Worm (Caenorhabditis elegans) whole organism, L4/young adult: ENCODE measurements around the gene K11D12.13.

ENCODE experiments used
- W03F9.2 ChIP-seq: fragments of 150-350 bp; optimal IDR thresholded peaks from 2 replicates; lab custom pipeline; 2014; ENCODE audit warnings: missing biosample characterization, missing genetic modification characterization
- dao-5 ChIP-seq: sonication (generic microtip); optimal IDR thresholded peaks from 2 replicates; lab custom pipeline; 2016; ENCODE audit warnings: missing genotype, missing genetic modification characterization, moderate library complexity, missing compliant biosample characterization
- him-1 ChIP-seq: sonication (generic microtip); optimal IDR thresholded peaks from 2 replicates; lab custom pipeline; 2016; ENCODE audit warnings: missing genotype, missing genetic modification reagents, missing genetic modification characterization, missing compliant biosample characterization

Gene K11D12.13

ce11 chrV:5064761-5065421 lies 31.7 kb downstream of the K11D12.13 start, which contains the start of gene mlk-1:
Gene mlk-1, minus strand, starts transcription at chrV:5064811.
- TF ChIP-seq him-1 (tag; lab: Kevin White, UChicago) (peak; percentile 37), W03F9.2 (tag; lab: Kevin White, UChicago) (no peak)

ce11 chrV:5067390-5067789 lies 34.2 kb downstream of the K11D12.13 start:
- no peak for TF ChIP-seq dao-5 (tag; lab: Kevin White, UChicago)
- no peak for TF ChIP-seq him-1 (tag; lab: Kevin White, UChicago)
- TF ChIP-seq W03F9.2 (tag; lab: Kevin White, UChicago): no peak

DNA sequence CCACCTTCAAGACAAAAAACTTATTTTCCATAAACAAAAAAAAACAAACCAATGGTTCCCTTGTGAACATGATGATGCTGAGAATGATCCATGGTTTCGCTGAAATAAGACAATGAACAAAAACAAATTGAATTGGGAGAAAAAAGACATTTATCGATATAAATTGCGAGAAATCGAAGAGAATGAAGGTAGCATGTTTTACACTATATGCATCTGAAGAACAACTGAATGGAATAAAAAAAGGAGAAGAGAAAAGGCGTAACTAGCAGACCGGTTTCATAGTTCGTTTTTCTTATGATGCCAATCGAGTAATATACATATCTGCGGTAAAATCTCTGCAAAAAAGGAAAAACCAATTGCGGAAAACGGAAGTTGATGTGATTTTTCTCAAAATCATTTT lies 36.2 kb downstream of the K11D12.13 start, which contains the start of gene Y58A7A.1:
TSS of gene Y58A7A.1 (minus strand) at position 101 of the 400 bp plus-strand sequence.
- TF ChIP-seq W03F9.2 (tag; lab: Kevin White, UChicago): no peak
- TF ChIP-seq him-1 (tag; lab: Kevin White, UChicago): no peak
- no peak for TF ChIP-seq dao-5 (tag; lab: Kevin White, UChicago)

DNA sequence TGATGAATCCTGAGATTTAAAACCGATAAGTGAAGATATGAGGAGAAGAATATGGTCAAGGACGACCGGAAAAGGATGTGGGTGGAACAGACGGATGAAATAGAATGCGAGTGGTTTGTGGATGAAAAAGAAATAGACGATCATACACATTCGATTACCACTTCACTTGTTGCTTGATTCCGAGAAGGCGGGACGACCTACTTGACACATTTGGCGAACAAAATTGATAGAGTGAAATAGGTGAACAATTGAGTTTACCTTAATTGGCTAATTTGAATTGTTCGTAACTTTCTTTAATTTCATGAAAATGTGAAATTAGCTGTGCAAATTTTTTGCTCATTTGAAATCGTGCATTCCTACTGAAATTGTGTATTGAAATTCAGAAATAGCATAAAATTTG lies 38.9 kb downstream of the K11D12.13 start, which contains the start of gene Y58A7A.2:
TSS of gene Y58A7A.2 (minus strand) at position 101 of the 400 bp plus-strand sequence.
- TF ChIP-seq him-1 (tag; lab: Kevin White, UChicago) (no peak), W03F9.2 (tag; lab: Kevin White, UChicago) (no peak), dao-5 (tag; lab: Kevin White, UChicago) (no peak)

- TF ChIP-seq him-1 (tag; lab: Kevin White, UChicago) (no peak), dao-5 (tag; lab: Kevin White, UChicago) (no peak), W03F9.2 (tag; lab: Kevin White, UChicago) (peak; percentile 68)
These were observed 47.7 kb downstream of the K11D12.13 start, which contains the start of gene Y58A7A.3 for ce11 chrV:5080853-5081338. Gene Y58A7A.3, minus strand, starts transcription at chrV:5080903.
